Fruit fly (Drosophila melanogaster): ENCODE results near the gene CG12990.

Gene CG12990

dm6 chrX:17713740-17714135, 42.0 kb upstream of the CG12990 start:
- no peak for TF ChIP-seq ovo (GFP tag; optimal IDR thresholded peaks at IDR 0.05)
- no peak for TF ChIP-seq bab1 (GFP tag; optimal IDR thresholded peaks at IDR 0.05)
- TF ChIP-seq Mnt (GFP tag; optimal IDR thresholded peaks at IDR 0.05), result no peak
- no peak for TF ChIP-seq CG11617 (GFP tag; optimal IDR thresholded peaks at IDR 0.05)
- no peak for TF ChIP-seq CG33017 (tag; optimal IDR thresholded peaks at IDR 0.05)
- TF ChIP-seq CG5204 (GFP tag; optimal IDR thresholded peaks at IDR 0.05), result no peak
- no peak for TF ChIP-seq cnc (optimal IDR thresholded peaks at IDR 0.05)
- no peak for TF ChIP-seq toe (GFP tag; optimal IDR thresholded peaks at IDR 0.05)
- no peak for TF ChIP-seq cic (GFP tag; optimal IDR thresholded peaks at IDR 0.05)
- TF ChIP-seq Clk (GFP tag; optimal IDR thresholded peaks at IDR 0.05), result no peak
- no peak for TF ChIP-seq tj (GFP tag; optimal IDR thresholded peaks at IDR 0.05)

- TF ChIP-seq Clk (GFP tag; optimal IDR thresholded peaks at IDR 0.05), result no peak
- no peak for TF ChIP-seq Mnt (GFP tag; optimal IDR thresholded peaks at IDR 0.05)
- TF ChIP-seq bab1 (GFP tag; optimal IDR thresholded peaks at IDR 0.05), result no peak
- no peak for TF ChIP-seq tj (GFP tag; optimal IDR thresholded peaks at IDR 0.05)
- no peak for TF ChIP-seq pad (GFP tag; optimal IDR thresholded peaks at IDR 0.05)
- no peak for TF ChIP-seq CG1620 (GFP tag; optimal IDR thresholded peaks at IDR 0.05)
- no peak for TF ChIP-seq CG5204 (GFP tag; optimal IDR thresholded peaks at IDR 0.05)
- TF ChIP-seq cic (GFP tag; optimal IDR thresholded peaks at IDR 0.05), result no peak
- TF ChIP-seq CG11617 (GFP tag; optimal IDR thresholded peaks at IDR 0.05), result no peak
Measured at dm6 chrX:17712995-17713739, 41.5 kb upstream of the CG12990 start.

- TF ChIP-seq CG1620 (GFP tag; optimal IDR thresholded peaks at IDR 0.05) (no peak), CG7045 (GFP tag; optimal IDR thresholded peaks at IDR 0.05) (no peak), CG5204 (GFP tag; optimal IDR thresholded peaks at IDR 0.05) (no peak), CG12768 (GFP tag; optimal IDR thresholded peaks at IDR 0.05) (no peak), pad (GFP tag; optimal IDR thresholded peaks at IDR 0.05) (no peak), CG11617 (GFP tag; optimal IDR thresholded peaks at IDR 0.05) (no peak), ovo (GFP tag; optimal IDR thresholded peaks at IDR 0.05) (no peak), cnc (optimal IDR thresholded peaks at IDR 0.05) (no peak), CG14711 (tag; optimal IDR thresholded peaks at IDR 0.05) (no peak)
Measured at dm6 chrX:17712466-17712865, 40.8 kb upstream of the CG12990 start.

- TF ChIP-seq Clk (GFP tag; optimal IDR thresholded peaks at IDR 0.05), result no peak
- TF ChIP-seq CG12768 (GFP tag; optimal IDR thresholded peaks at IDR 0.05), result no peak
- TF ChIP-seq CG1620 (GFP tag; optimal IDR thresholded peaks at IDR 0.05), result no peak
- no peak for TF ChIP-seq CG14711 (tag; optimal IDR thresholded peaks at IDR 0.05)
- TF ChIP-seq CG5204 (GFP tag; optimal IDR thresholded peaks at IDR 0.05), result no peak
- TF ChIP-seq bab1 (GFP tag; optimal IDR thresholded peaks at IDR 0.05), result no peak
- no peak for TF ChIP-seq Hr96 (GFP tag; optimal IDR thresholded peaks at IDR 0.05)
- TF ChIP-seq Mnt (GFP tag; optimal IDR thresholded peaks at IDR 0.05), result no peak
- no peak for TF ChIP-seq tj (GFP tag; optimal IDR thresholded peaks at IDR 0.05)
Measured at dm6 chrX:17711916-17712315, 40.2 kb upstream of the CG12990 start.

dm6 chrX:17710273-17711085, 38.8 kb upstream of the CG12990 start:
- TF ChIP-seq CG12768 (GFP tag; optimal IDR thresholded peaks at IDR 0.05), result no peak
- TF ChIP-seq Hr96 (GFP tag; optimal IDR thresholded peaks at IDR 0.05), result no peak
- TF ChIP-seq toe (GFP tag; optimal IDR thresholded peaks at IDR 0.05), result no peak
- TF ChIP-seq CG33017 (tag; optimal IDR thresholded peaks at IDR 0.05), result no peak
- peak; percentile 50 for TF ChIP-seq pad (GFP tag; optimal IDR thresholded peaks at IDR 0.05)
- no peak for TF ChIP-seq Crg-1 (GFP tag; optimal IDR thresholded peaks at IDR 0.05)
- peak; percentile 73 for TF ChIP-seq tj (GFP tag; optimal IDR thresholded peaks at IDR 0.05)
- TF ChIP-seq Clk (GFP tag; optimal IDR thresholded peaks at IDR 0.05), result no peak
- no peak for TF ChIP-seq CG7045 (GFP tag; optimal IDR thresholded peaks at IDR 0.05)
- no peak for TF ChIP-seq CG11617 (GFP tag; optimal IDR thresholded peaks at IDR 0.05)
- TF ChIP-seq ovo (GFP tag; optimal IDR thresholded peaks at IDR 0.05), result no peak
- TF ChIP-seq kay (GFP tag; ENCODE audit: borderline replicate concordance), result no peak
- no peak for TF ChIP-seq bab1 (GFP tag; optimal IDR thresholded peaks at IDR 0.05)
- TF ChIP-seq CG1620 (GFP tag; optimal IDR thresholded peaks at IDR 0.05), result no peak
- no peak for TF ChIP-seq CG14711 (tag; optimal IDR thresholded peaks at IDR 0.05)
- no peak for TF ChIP-seq cic (GFP tag; optimal IDR thresholded peaks at IDR 0.05)

- peak; percentile 54 for TF ChIP-seq bab1 (GFP tag; optimal IDR thresholded peaks at IDR 0.05)
- peak; percentile 8 for TF ChIP-seq CG7101 (tag; optimal IDR thresholded peaks at IDR 0.05)
- no peak for TF ChIP-seq toe (GFP tag; optimal IDR thresholded peaks at IDR 0.05)
- TF ChIP-seq Mnt (GFP tag; optimal IDR thresholded peaks at IDR 0.05), result peak; percentile 18
- peak; percentile 68 for TF ChIP-seq kay (GFP tag; ENCODE audit: borderline replicate concordance)
- TF ChIP-seq CG1620 (GFP tag; optimal IDR thresholded peaks at IDR 0.05), result peak; percentile 34
Measured at dm6 chrX:17709546-17710272, 38.0 kb upstream of the CG12990 start, which contains the start of the genes CG8173 and raskol. TSS of gene CG8173 (minus strand) at chrX:17709653. TSS of gene raskol (plus strand) at chrX:17710144.

Data from whole organism, adult.